Worm (Caenorhabditis elegans): ENCODE measurements around the gene sor-1.

sor-1 gene

ce11 chrIII:8443557-8444131 lies 25.7 kb downstream of the sor-1 start, which contains the start of gene ufbp-1 (continued):
- peak; percentile 77 for TF ChIP-seq T26A5.8 (tag; optimal IDR thresholded peaks at IDR 0.05)
- no peak for TF ChIP-seq xnd-1 (tag; optimal IDR thresholded peaks at IDR 0.05)
- TF ChIP-seq akir-1 (GFP tag; optimal IDR thresholded peaks at IDR 0.05) = peak; percentile 27
- peak; percentile 88 for TF ChIP-seq ekl-4 (GFP tag; IDR thresholded peaks at IDR 0.05)
- TF ChIP-seq ceh-40 (GFP tag; IDR thresholded peaks at IDR 0.05) = 0 out of 2 replicates have a peak, but pooled peaks have one; percentile 61
- peak; percentile 83 for TF ChIP-seq hsf-1 (GFP tag; IDR thresholded peaks at IDR 0.05)
- TF ChIP-seq mes-4 (tag; optimal IDR thresholded peaks at IDR 0.05) = no peak
- TF ChIP-seq gei-17 (GFP tag; optimal IDR thresholded peaks at IDR 0.05) = peak; percentile 83
- peak; percentile 22; the same call in 1 of the 2 replicates for TF ChIP-seq ceh-100 (GFP tag; IDR thresholded peaks at IDR 0.05)
- peak; percentile 93 for TF ChIP-seq zim-3 (tag; optimal IDR thresholded peaks at IDR 0.05)
- TF ChIP-seq lir-1 (GFP tag; conservative IDR thresholded peaks at IDR 0.05) = no peak
- peak; percentile 86 for TF ChIP-seq attf-5 (GFP tag; optimal IDR thresholded peaks at IDR 0.05)
- peak; percentile 58 for TF ChIP-seq T07F8.4 (tag; optimal IDR thresholded peaks at IDR 0.05)
- TF ChIP-seq lin-26 (GFP tag; IDR thresholded peaks at IDR 0.05) = peak; percentile 70
- TF ChIP-seq rec-8 (tag; optimal IDR thresholded peaks at IDR 0.05) = no peak
- no peak for TF ChIP-seq aptf-3 (GFP tag; IDR thresholded peaks at IDR 0.05)
- peak; percentile 82 for TF ChIP-seq F52B5.7 (tag; optimal IDR thresholded peaks at IDR 0.05)
- TF ChIP-seq hmg-20 (GFP tag; IDR thresholded peaks at IDR 0.05) = no peak
- TF ChIP-seq hrde-1 (tag; optimal IDR thresholded peaks at IDR 0.05; ENCODE audit: borderline replicate concordance) = no peak
- TF ChIP-seq Y67H2A.10 (GFP tag; conservative IDR thresholded peaks at IDR 0.05) = no peak
- TF ChIP-seq attf-6 (GFP tag; IDR thresholded peaks at IDR 0.05) = no peak
- peak; percentile 54 for TF ChIP-seq ccch-3 (GFP tag; optimal IDR thresholded peaks at IDR 0.05)
- TF ChIP-seq sdz-38 (tag; optimal IDR thresholded peaks at IDR 0.05) = no peak
- TF ChIP-seq rpc-1 (optimal IDR thresholded peaks at IDR 0.05) = no peak
- TF ChIP-seq rpc-1 (tag; optimal IDR thresholded peaks at IDR 0.05) = no peak
- TF ChIP-seq let-526 (GFP tag; IDR thresholded peaks at IDR 0.05) = no peak
- TF ChIP-seq him-1 (tag; optimal IDR thresholded peaks at IDR 0.05) = peak; percentile 33
- peak; percentile 41; the same call in 1 of the 2 replicates for TF ChIP-seq C17E4.6 (GFP tag; IDR thresholded peaks at IDR 0.05)
- no peak; the same call in 1 of the 2 replicates for TF ChIP-seq cebp-2 (GFP tag; IDR thresholded peaks at IDR 0.05)
- no peak for TF ChIP-seq mel-28 (tag; optimal IDR thresholded peaks at IDR 0.05; ENCODE audit: borderline replicate concordance)
- TF ChIP-seq ZK185.1 (tag; optimal IDR thresholded peaks at IDR 0.05; ENCODE audit: poor library complexity, severe bottlenecking) = peak; percentile 27
- peak; percentile 87 for TF ChIP-seq ztf-26 (tag; optimal IDR thresholded peaks at IDR 0.05)
- no peak for TF ChIP-seq F33H1.4 (GFP tag; IDR thresholded peaks at IDR 0.05)
- TF ChIP-seq let-607 (tag; optimal IDR thresholded peaks at IDR 0.05) = peak; percentile 91 to 94
- peak; percentile 59 for TF ChIP-seq ztf-22 (GFP tag; optimal IDR thresholded peaks at IDR 0.05)
- TF ChIP-seq efl-1 (GFP tag; optimal IDR thresholded peaks at IDR 0.05) = no peak
- TF ChIP-seq lin-40 (tag; optimal IDR thresholded peaks at IDR 0.05) = peak; percentile 36
- no peak for TF ChIP-seq zfh-2 (GFP tag; conservative IDR thresholded peaks at IDR 0.05)
- peak; percentile 53 for TF ChIP-seq snpc-3.4 (tag; optimal IDR thresholded peaks at IDR 0.05)
- TF ChIP-seq ztf-28 (GFP tag; IDR thresholded peaks at IDR 0.05) = no peak
- no peak for TF ChIP-seq nhr-90 (tag; optimal IDR thresholded peaks at IDR 0.05)
- TF ChIP-seq nhr-80 (tag; optimal IDR thresholded peaks at IDR 0.05) = peak; percentile 44
- TF ChIP-seq sptf-2 (GFP tag; optimal IDR thresholded peaks at IDR 0.05) = no peak
- no peak for TF ChIP-seq F37B4.10 (GFP tag; IDR thresholded peaks at IDR 0.05)
- peak; percentile 83 for TF ChIP-seq K12H6.12 (tag; optimal IDR thresholded peaks at IDR 0.05)
- no peak for TF ChIP-seq die-1 (tag; optimal IDR thresholded peaks at IDR 0.05)
- peak; percentile 96 for TF ChIP-seq repo-1 (tag; optimal IDR thresholded peaks at IDR 0.05)
- 0 out of 2 replicates have a peak, but pooled peaks have one; percentile 38 for TF ChIP-seq egl-18 (GFP tag; IDR thresholded peaks at IDR 0.05)
- TF ChIP-seq pha-4 (tag; optimal IDR thresholded peaks at IDR 0.05) = no peak
